Worm (Caenorhabditis elegans) whole organism, L1 larva: ENCODE results near the gene C53A5.9.

Source experiments
- C16A3.4 ChIP-seq: fragments of 150-350 bp; optimal IDR thresholded peaks from 2 replicates; lab custom pipeline; 2014; ENCODE audit warnings: missing biosample characterization, missing genetic modification characterization
- dpl-1 ChIP-seq, 3 experiments: fragments of 150-350 bp in 2 of 3; sonication (generic microtip) in 1 of 3; optimal IDR thresholded peaks; 2 replicates each; lab custom pipeline; 2014 to 2017; ENCODE audit warnings: missing biosample characterization in 3 of 3, missing genetic modification characterization in 3 of 3, missing genetic modification reagents in 3 of 3
- dsc-1 ChIP-seq: sonication (generic microtip); optimal IDR thresholded peaks from 2 replicates; lab custom pipeline; 2016; ENCODE audit warnings: mild to moderate bottlenecking, missing genetic modification characterization, missing compliant biosample characterization
- fkh-10 ChIP-seq: sonication (generic microtip); optimal IDR thresholded peaks from 2 replicates; lab custom pipeline; 2017; ENCODE audit warnings: missing biosample characterization, missing genetic modification reagents, missing genetic modification characterization
- lin-13 ChIP-seq: fragments of 150-350 bp; optimal IDR thresholded peaks from 2 replicates; lab custom pipeline; 2014; ENCODE audit warnings: missing biosample characterization, missing genetic modification reagents, missing genetic modification characterization
- mef-2 ChIP-seq: fragments of 150-350 bp; optimal IDR thresholded peaks from 2 replicates; lab custom pipeline; 2014; ENCODE audit warnings: missing biosample characterization, missing genetic modification characterization
- nhr-11 ChIP-seq: fragments of 150-350 bp; optimal IDR thresholded peaks from 2 replicates; lab custom pipeline; 2014; ENCODE audit warnings: missing biosample characterization, missing genetic modification characterization
- nhr-90 ChIP-seq: sonication (generic microtip); optimal IDR thresholded peaks from 2 replicates; lab custom pipeline; 2016; ENCODE audit warnings: mild to moderate bottlenecking, missing genetic modification characterization, missing compliant biosample characterization; ENCODE audit not compliant: poor library complexity
- skn-1 ChIP-seq: fragments of 150-350 bp; optimal IDR thresholded peaks from 2 replicates; lab custom pipeline; 2014; ENCODE audit warnings: missing biosample characterization, missing genetic modification characterization
- sptf-1 ChIP-seq: fragments of 150-350 bp; optimal IDR thresholded peaks from 2 replicates; lab custom pipeline; 2014; ENCODE audit warnings: missing biosample characterization, missing genetic modification characterization
- unc-62 ChIP-seq: fragments of 150-350 bp; optimal IDR thresholded peaks from 2 replicates; lab custom pipeline; 2014; ENCODE audit warnings: missing biosample characterization, missing genetic modification reagents, missing genetic modification characterization
- vab-15 ChIP-seq: sonication (generic microtip); optimal IDR thresholded peaks from 2 replicates; lab custom pipeline; 2017; ENCODE audit warnings: missing genotype, mild to moderate bottlenecking, missing genetic modification characterization, missing compliant biosample characterization
- zag-1 ChIP-seq: fragments of 150-350 bp; optimal IDR thresholded peaks from 2 replicates; lab custom pipeline; 2014; ENCODE audit warnings: missing biosample characterization, missing genetic modification characterization

DNA sequence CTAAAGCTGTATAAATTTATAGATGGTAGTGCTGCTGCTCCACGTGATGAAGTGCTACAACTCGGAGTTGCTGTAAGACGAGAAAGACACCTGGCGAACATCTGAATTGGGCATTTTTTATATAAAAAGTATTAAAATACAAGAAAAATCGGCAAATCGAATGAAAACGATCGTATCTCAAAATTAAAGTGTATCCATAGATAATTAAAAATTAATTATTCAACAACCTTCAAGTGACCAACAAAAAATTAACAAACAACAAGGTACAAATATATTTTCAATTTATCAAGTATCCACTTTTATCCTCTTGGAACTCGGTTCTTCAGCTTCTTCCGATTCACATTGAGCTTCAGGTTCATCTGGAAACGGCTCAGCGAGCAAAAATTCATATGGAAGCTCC lies 39.4 kb downstream of the C53A5.9 start, which contains the start of gene R02D5.8:
- TF ChIP-seq sptf-1 (tag; lab: Kevin White, UChicago) (no peak), vab-15 (tag; lab: Kevin White, UChicago) (no peak), nhr-90 (tag; lab: Kevin White, UChicago) (no peak), zag-1 (tag; lab: Kevin White, UChicago) (no peak), nhr-11 (tag; lab: Kevin White, UChicago) (no peak), mef-2 (tag; lab: Kevin White, UChicago) (no peak), lin-13 (GFP tag; lab: Kevin White, UChicago) (no peak), C16A3.4 (tag; lab: Kevin White, UChicago) (no peak), dpl-1 (GFP tag; optimal IDR thresholded peaks at IDR 0.05; lab: Kevin White, UChicago) (no peak), fkh-10 (GFP tag; lab: Kevin White, UChicago) (no peak), dsc-1 (tag; lab: Kevin White, UChicago) (no peak), skn-1 (tag; lab: Kevin White, UChicago) (no peak), unc-62 (GFP tag; lab: Kevin White, UChicago) (no peak)
